Fruit fly (Drosophila melanogaster) whole organism, embryonic: ENCODE data around the gene rt.

Experiments
- Asciz ChIP-seq: fragments of 200-800 bp; sonication (Bioruptor generic); optimal IDR thresholded peaks from 2 replicates; lab custom pipeline; 2017; ENCODE audit warnings: missing biosample characterization, mild to moderate bottlenecking, missing genetic modification characterization, missing genetic modification reagents
- CG10209 ChIP-seq: fragments of 200-800 bp; sonication (Bioruptor generic); optimal IDR thresholded peaks from 3 replicates; lab custom pipeline; 2017; ENCODE audit warnings: missing biosample characterization, mild to moderate bottlenecking, missing genetic modification characterization, missing genetic modification reagents
- CG10274 ChIP-seq: fragments of 200-800 bp; sonication (Bioruptor generic); optimal IDR thresholded peaks from 3 replicates; lab custom pipeline; 2017; ENCODE audit warnings: missing biosample characterization, mild to moderate bottlenecking, missing genetic modification characterization
- CG11504 ChIP-seq: fragments of 200-800 bp; sonication (Bioruptor generic); optimal IDR thresholded peaks from 3 replicates; lab custom pipeline; 2019; ENCODE audit warnings: missing biosample characterization, mild to moderate bottlenecking, missing genetic modification characterization, moderate library complexity
- CG13287 ChIP-seq: fragments of 200-800 bp; sonication (Bioruptor generic); IDR thresholded peaks from 2 replicates; pipeline ENCODE4 v1.3.6; 2022; ENCODE audit warnings: missing biosample characterization, missing genetic modification characterization; ENCODE audit not compliant: partially characterized antibody
- CG14441 ChIP-seq: fragments of 200-800 bp; sonication (Bioruptor generic); IDR thresholded peaks from 2 replicates; pipeline ENCODE4 v1.3.6; 2022; ENCODE audit warnings: missing biosample characterization, missing genetic modification characterization
- CG14860 ChIP-seq: fragments of 200-800 bp; sonication (Bioruptor generic); IDR thresholded peaks from 3 replicates; pipeline ENCODE4 v1.3.6; 2022; ENCODE audit warnings: missing biosample characterization, missing genetic modification characterization; ENCODE audit not compliant: partially characterized antibody
- CG16815 ChIP-seq: fragments of 200-800 bp; sonication (Bioruptor generic); optimal IDR thresholded peaks from 3 replicates; lab custom pipeline; 2017; ENCODE audit warnings: missing biosample characterization, mild to moderate bottlenecking, missing genetic modification characterization
- CG18476 ChIP-seq: fragments of 200-800 bp; sonication (Bioruptor generic); optimal IDR thresholded peaks from 2 replicates; lab custom pipeline; 2016; ENCODE audit warnings: missing biosample characterization, mild to moderate bottlenecking, missing genetic modification characterization
- CG2202 ChIP-seq: fragments of 200-800 bp; sonication (Bioruptor generic); optimal IDR thresholded peaks from 2 replicates; lab custom pipeline; 2018; ENCODE audit warnings: missing biosample characterization, mild to moderate bottlenecking, missing genetic modification characterization
- CG31441 ChIP-seq: fragments of 200-800 bp; sonication (Bioruptor generic); IDR thresholded peaks from 2 replicates; pipeline ENCODE4 v1.3.6; 2022; ENCODE audit warnings: missing biosample characterization, missing genetic modification characterization
- CG32532 ChIP-seq: fragments of 200-800 bp; sonication (Bioruptor generic); IDR thresholded peaks from 2 replicates; pipeline ENCODE4 v1.3.6; 2022; ENCODE audit warnings: missing biosample characterization, missing genetic modification characterization
- CG33557 ChIP-seq: fragments of 200-800 bp; sonication (Bioruptor generic); optimal IDR thresholded peaks from 2 replicates; lab custom pipeline; 2019; ENCODE audit warnings: missing biosample characterization, mild to moderate bottlenecking, missing genetic modification characterization, moderate library complexity
- CG34224 ChIP-seq: fragments of 200-800 bp; sonication (Bioruptor generic); IDR thresholded peaks from 3 replicates; pipeline ENCODE4 v1.3.6; 2022; ENCODE audit warnings: missing biosample characterization, missing genetic modification characterization; ENCODE audit not compliant: partially characterized antibody
- CG3838 ChIP-seq: fragments of 200-800 bp; sonication (Bioruptor generic); optimal IDR thresholded peaks from 3 replicates; lab custom pipeline; 2016; ENCODE audit warnings: missing biosample characterization, missing genetic modification characterization
- CG4360 ChIP-seq: fragments of 200-800 bp; sonication (Bioruptor generic); IDR thresholded peaks from 2 replicates; pipeline ENCODE4 v1.3.6; 2022; ENCODE audit warnings: missing biosample characterization, missing genetic modification characterization
- CG5245 ChIP-seq: fragments of 200-800 bp; sonication (Bioruptor generic); optimal IDR thresholded peaks from 3 replicates; lab custom pipeline; 2016; ENCODE audit warnings: missing biosample characterization, missing genetic modification characterization
- CG6272 ChIP-seq: fragments of 200-800 bp; sonication (Bioruptor generic); IDR thresholded peaks from 2 replicates; pipeline ENCODE4 v1.3.6; 2022; ENCODE audit warnings: missing biosample characterization, missing genetic modification characterization
- CG6683 ChIP-seq: fragments of 200-800 bp; sonication (Bioruptor generic); optimal IDR thresholded peaks from 2 replicates; lab custom pipeline; 2017; ENCODE audit warnings: missing biosample characterization, mild to moderate bottlenecking, missing genetic modification characterization, missing genetic modification reagents
- CG7372 ChIP-seq: fragments of 200-800 bp; sonication (Bioruptor generic); IDR thresholded peaks from 2 replicates; pipeline ENCODE4 v1.3.6; 2022; ENCODE audit warnings: missing biosample characterization, missing genetic modification characterization
- CG7786 ChIP-seq: fragments of 200-800 bp; sonication (Bioruptor generic); optimal IDR thresholded peaks from 2 replicates; lab custom pipeline; 2016; ENCODE audit warnings: missing biosample characterization, missing genetic modification characterization
- CG9932 ChIP-seq: fragments of 200-800 bp; sonication (Bioruptor generic); IDR thresholded peaks from 2 replicates; pipeline ENCODE4 v1.3.6; 2022; ENCODE audit warnings: missing biosample characterization, missing genetic modification characterization
- CoRest ChIP-seq: fragments of 200-800 bp; sonication (Bioruptor generic); optimal IDR thresholded peaks from 3 replicates; lab custom pipeline; 2018; ENCODE audit warnings: missing biosample characterization, mild to moderate bottlenecking, missing genetic modification characterization, moderate library complexity
- Doc3 ChIP-seq: fragments of 200-800 bp; sonication (Bioruptor generic); IDR thresholded peaks from 3 replicates; pipeline ENCODE4 v1.3.6; 2022; ENCODE audit warnings: missing biosample characterization, missing genetic modification characterization; ENCODE audit not compliant: partially characterized antibody
- Hr3 ChIP-seq: fragments of 200-800 bp; sonication (Bioruptor generic); optimal IDR thresholded peaks from 3 replicates; lab custom pipeline; 2016; ENCODE audit warnings: missing biosample characterization, missing genetic modification characterization
- Hr51 ChIP-seq, 2 experiments: fragments of 200-800 bp; sonication (Bioruptor generic); optimal IDR thresholded peaks; 2 replicates in 1 of 2; 3 replicates in 1 of 2; lab custom pipeline; 2016 to 2018; ENCODE audit warnings: missing biosample characterization in 2 of 2, missing genetic modification characterization in 2 of 2, mild to moderate bottlenecking in 1 of 2, moderate library complexity in 1 of 2
- MBD-R2 ChIP-seq: fragments of 200-800 bp; sonication (Bioruptor generic); IDR thresholded peaks from 2 replicates; pipeline ENCODE4 v1.3.6; 2022; ENCODE audit warnings: missing biosample characterization, missing genetic modification characterization
- Med ChIP-seq: fragments of 200-800 bp; sonication (Bioruptor generic); peaks from one replicate; lab custom pipeline; 2016; ENCODE audit warnings: missing biosample characterization, missing genetic modification characterization, mild to moderate bottlenecking, inconsistent platforms, moderate library complexity
- Myb ChIP-seq: fragments of 200-800 bp; sonication (Bioruptor generic); optimal IDR thresholded peaks from 2 replicates; lab custom pipeline; 2016; ENCODE audit warnings: missing biosample characterization, missing genetic modification characterization
- PHDP ChIP-seq: fragments of 200-800 bp; sonication (Bioruptor generic); optimal IDR thresholded peaks from 3 replicates; lab custom pipeline; 2018; ENCODE audit warnings: missing biosample characterization, mild to moderate bottlenecking, missing genetic modification characterization, moderate library complexity
- Poxn ChIP-seq: fragments of 200-800 bp; sonication (Bioruptor generic); IDR thresholded peaks from 2 replicates; pipeline ENCODE4 v1.3.6; 2022; ENCODE audit warnings: missing biosample characterization, missing genetic modification characterization
- Ptx1 ChIP-seq: fragments of 200-800 bp; sonication (Bioruptor generic); IDR thresholded peaks from 2 replicates; pipeline ENCODE4 v1.3.6; 2022; ENCODE audit warnings: missing biosample characterization, missing genetic modification characterization
- Scr ChIP-seq: fragments of 200-800 bp; sonication (Bioruptor generic); IDR thresholded peaks from 2 replicates; pipeline ENCODE4 v1.3.6; 2022; ENCODE audit warnings: missing biosample characterization, missing genetic modification characterization; ENCODE audit not compliant: partially characterized antibody
- Sry-δ ChIP-seq: fragments of 200-800 bp; sonication (Bioruptor generic); optimal IDR thresholded peaks from 2 replicates; lab custom pipeline; 2016; ENCODE audit warnings: missing biosample characterization, missing genetic modification characterization
- abd-A ChIP-seq: fragments of 200-800 bp; sonication (Bioruptor generic); optimal IDR thresholded peaks from 3 replicates; lab custom pipeline; 2019; ENCODE audit warnings: missing biosample characterization, mild to moderate bottlenecking, missing genetic modification characterization, moderate library complexity
- dan ChIP-seq: fragments of 200-800 bp; sonication (Bioruptor generic); IDR thresholded peaks from 2 replicates; pipeline ENCODE4 v1.3.6; 2022; ENCODE audit warnings: missing biosample characterization, missing genetic modification characterization
- dmrt11E ChIP-seq: fragments of 200-800 bp; sonication (Bioruptor generic); optimal IDR thresholded peaks from 3 replicates; lab custom pipeline; 2018; ENCODE audit warnings: missing biosample characterization, mild to moderate bottlenecking, missing genetic modification characterization, moderate library complexity
- gro ChIP-seq: fragments of 200-800 bp; sonication (Bioruptor generic); optimal IDR thresholded peaks from 2 replicates; lab custom pipeline; 2016; ENCODE audit warnings: missing biosample characterization, missing genetic modification characterization
- hkb ChIP-seq, 2 experiments: fragments of 200-800 bp in 1 of 2; fragments of >200 bp in 1 of 2; sonication (Bioruptor generic) in 1 of 2; IDR thresholded peaks in 1 of 2; optimal IDR thresholded peaks in 1 of 2; 2 replicates each; pipeline versions ENCODE4 v1.3.6 to Lab custom; 2017 to 2022; ENCODE audit warnings: missing biosample characterization in 1 of 2, missing genetic modification characterization in 1 of 2
- ken ChIP-seq: fragments of 200-800 bp; sonication (Bioruptor generic); IDR thresholded peaks from 3 replicates; pipeline ENCODE4 v1.3.6; 2022; ENCODE audit warnings: missing biosample characterization, missing genetic modification characterization
- odd ChIP-seq: fragments of 200-800 bp; sonication (Bioruptor generic); optimal IDR thresholded peaks from 2 replicates; lab custom pipeline; 2017; ENCODE audit warnings: missing biosample characterization, mild to moderate bottlenecking, missing genetic modification characterization
- pros ChIP-seq: fragments of 200-800 bp; sonication (Bioruptor generic); optimal IDR thresholded peaks from 3 replicates; lab custom pipeline; 2019; ENCODE audit warnings: missing biosample characterization, mild to moderate bottlenecking, missing genetic modification characterization, moderate library complexity
- repo ChIP-seq: fragments of 200-800 bp; sonication (Bioruptor generic); optimal IDR thresholded peaks from 2 replicates; lab custom pipeline; 2016; ENCODE audit warnings: missing biosample characterization, missing genetic modification characterization
- rib ChIP-seq: fragments of 200-800 bp; sonication (Bioruptor generic); IDR thresholded peaks from 2 replicates; pipeline ENCODE4 v1.3.6; 2022; ENCODE audit warnings: missing biosample characterization, missing genetic modification characterization
- scrt ChIP-seq: fragments of 200-800 bp; sonication (Bioruptor generic); optimal IDR thresholded peaks from 2 replicates; lab custom pipeline; 2018; ENCODE audit warnings: missing biosample characterization, mild to moderate bottlenecking, missing genetic modification characterization, moderate library complexity
- stwl ChIP-seq: fragments of 200-800 bp; sonication (Bioruptor generic); optimal IDR thresholded peaks from 3 replicates; lab custom pipeline; 2018; ENCODE audit warnings: missing biosample characterization, mild to moderate bottlenecking, missing genetic modification characterization, moderate library complexity
- twi ChIP-seq: fragments of 200-800 bp; optimal IDR thresholded peaks from 2 replicates; lab custom pipeline; 2019; ENCODE audit warnings: missing biosample characterization, mild to moderate bottlenecking, missing genetic modification characterization, moderate library complexity
- unpg ChIP-seq: fragments of 200-800 bp; sonication (Bioruptor generic); optimal IDR thresholded peaks from 3 replicates; lab custom pipeline; 2018; ENCODE audit warnings: missing biosample characterization, mild to moderate bottlenecking, missing genetic modification characterization, moderate library complexity
- vvl ChIP-seq: fragments of 200-800 bp; sonication (Bioruptor generic); IDR thresholded peaks from 2 replicates; pipeline ENCODE4 v1.3.6; 2022; ENCODE audit warnings: missing biosample characterization, missing genetic modification characterization
- wdn ChIP-seq: fragments of 200-800 bp; sonication (Bioruptor generic); IDR thresholded peaks from 2 replicates; pipeline ENCODE4 v1.3.6; 2022; ENCODE audit warnings: missing biosample characterization, missing genetic modification characterization

Gene rt

DNA sequence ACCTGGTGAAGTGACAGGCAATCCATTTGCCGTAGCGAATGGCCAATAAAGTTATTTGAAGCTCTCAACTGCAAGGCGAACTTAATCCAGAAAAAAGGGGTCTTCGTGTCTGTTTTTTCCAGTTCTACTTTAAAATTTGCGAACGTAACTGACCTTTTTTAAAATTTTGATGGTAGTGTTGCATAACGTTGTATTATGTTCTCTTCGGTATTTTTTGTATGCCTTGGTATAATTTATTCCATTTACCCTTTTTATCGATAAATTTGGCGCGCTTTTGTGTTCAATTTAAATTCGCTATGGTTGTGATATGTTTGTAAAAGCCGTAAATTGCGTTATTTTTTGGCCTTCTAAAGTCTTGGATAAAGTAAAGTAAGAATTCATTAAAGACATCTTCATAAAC, 43.1 kb upstream of the rt start (continued):
- TF ChIP-seq hkb (optimal IDR thresholded peaks at IDR 0.05; lab: Kevin White, UChicago) (no peak), hkb (GFP tag; IDR thresholded peaks at IDR 0.05; lab: Robert Waterston, UW) (no peak), Hr51 (GFP tag; optimal IDR thresholded peaks at IDR 0.05; lab: Kevin White, UChicago) (no peak), CG32532 (GFP tag; lab: Robert Waterston, UW) (no peak), CG2202 (tag; lab: Kevin White, UChicago) (no peak), unpg (GFP tag; lab: Kevin White, UChicago) (no peak), MBD-R2 (GFP tag; lab: Robert Waterston, UW) (0 out of 2 replicates have a peak, but pooled peaks have one; percentile 10), CG14441 (no peak), CG33557 (GFP tag; lab: Kevin White, UChicago) (no peak), Myb (peak; percentile 96), scrt (GFP tag; lab: Kevin White, UChicago) (no peak), dan (GFP tag; lab: Robert Waterston, UW) (no peak), dmrt11E (tag; lab: Kevin White, UChicago) (no peak), CG31441 (GFP tag; lab: Robert Waterston, UW) (no peak), stwl (tag; lab: Kevin White, UChicago) (peak; percentile 81), CG5245 (GFP tag; lab: Kevin White, UChicago) (no peak), CG10274 (GFP tag; lab: Kevin White, UChicago) (no peak), CoRest (tag; lab: Kevin White, UChicago) (no peak), CG6683 (GFP tag; lab: Kevin White, UChicago) (no peak), CG4360 (GFP tag; lab: Robert Waterston, UW) (no peak), CG14860 (GFP tag; lab: Robert Waterston, UW) (no peak), repo (GFP tag; lab: Kevin White, UChicago) (no peak), twi (tag; lab: Kevin White, UChicago) (no peak), Doc3 (GFP tag; lab: Robert Waterston, UW) (0 out of 3 replicates have a peak, but pooled peaks have one; percentile 36), CG18476 (GFP tag; lab: Kevin White, UChicago) (no peak), CG13287 (GFP tag; lab: Robert Waterston, UW) (peak; percentile 56; the same call in 1 of the 2 replicates), CG11504 (tag; lab: Kevin White, UChicago) (no peak), Hr3 (GFP tag; lab: Kevin White, UChicago) (no peak), CG34224 (GFP tag; lab: Robert Waterston, UW) (peak; percentile 21; the same call in 2 of the 3 replicates), Poxn (no peak), CG16815 (GFP tag; lab: Kevin White, UChicago) (no peak), ken (GFP tag; lab: Robert Waterston, UW) (no peak), Ptx1 (GFP tag; lab: Robert Waterston, UW) (no peak), Asciz (GFP tag; lab: Kevin White, UChicago) (no peak), gro (GFP tag; lab: Kevin White, UChicago) (no peak), CG7786 (GFP tag; lab: Kevin White, UChicago) (no peak), rib (GFP tag; lab: Robert Waterston, UW) (no peak), abd-A (tag; lab: Kevin White, UChicago) (no peak), CG10209 (GFP tag; lab: Kevin White, UChicago) (no peak), wdn (GFP tag; lab: Robert Waterston, UW) (no peak), odd (GFP tag; lab: Kevin White, UChicago) (no peak), Scr (GFP tag; lab: Robert Waterston, UW) (no peak), CG9932 (no peak), CG7372 (GFP tag; lab: Robert Waterston, UW) (no peak), CG6272 (GFP tag; lab: Robert Waterston, UW) (no peak), pros (GFP tag; lab: Kevin White, UChicago) (no peak), CG3838 (no peak), Sry-δ (GFP tag; lab: Kevin White, UChicago) (peak; percentile 46), Med (GFP tag; lab: Kevin White, UChicago) (peak; percentile 23), vvl (peak; percentile 91), PHDP (tag; lab: Kevin White, UChicago) (no peak)
